Worm (Caenorhabditis elegans) whole organism, young adult: ENCODE data around the gene hum-4.

Source experiments
- B0336.3 ChIP-seq: fragments of 200-800 bp; sonication (Bioruptor generic); IDR thresholded peaks from 2 replicates; pipeline ENCODE4 v1.3.6; 2022; ENCODE audit warnings: missing genetic modification characterization, missing compliant biosample characterization
- F23B12.7 ChIP-seq: sonication (generic microtip); optimal IDR thresholded peaks from 2 replicates; lab custom pipeline; 2017; ENCODE audit warnings: missing genetic modification characterization, mild to moderate bottlenecking, missing compliant biosample characterization, antibody characterized with exemption, moderate library complexity; ENCODE audit not compliant: insufficient read depth
- F37B4.10 ChIP-seq: fragments of 200-800 bp; sonication (Bioruptor generic); IDR thresholded peaks from 2 replicates; pipeline ENCODE4 v1.3.6; 2022; ENCODE audit warnings: missing genetic modification characterization, missing compliant biosample characterization
- T07F8.4 ChIP-seq: sonication (generic microtip); optimal IDR thresholded peaks from 2 replicates; lab custom pipeline; 2016; ENCODE audit warnings: mild to moderate bottlenecking, missing genetic modification characterization, moderate library complexity, missing compliant biosample characterization
- Y53G8AR.9 ChIP-seq: fragments of 200-800 bp; sonication (Bioruptor generic); conservative IDR thresholded peaks from 2 replicates; pipeline ENCODE4 v1.3.6; 2022; ENCODE audit warnings: missing genetic modification reagents, missing genetic modification characterization, missing compliant biosample characterization
- ama-1 ChIP-seq, 3 experiments: fragments of 150-350 bp in 1 of 3; sonication (generic microtip) in 2 of 3; optimal IDR thresholded peaks; 2 replicates each; lab custom pipeline; 2014 to 2018; ENCODE audit warnings: missing biosample characterization in 2 of 3, missing genetic modification characterization in 2 of 3, missing genetic modification reagents in 2 of 3
- atf-7 ChIP-seq: sonication (generic microtip); optimal IDR thresholded peaks from 2 replicates; lab custom pipeline; 2017; ENCODE audit warnings: mild to moderate bottlenecking, missing genetic modification characterization, missing compliant biosample characterization
- ccch-3 ChIP-seq: fragments of 200-800 bp; sonication (Bioruptor generic); optimal IDR thresholded peaks from 2 replicates; lab custom pipeline; 2018; ENCODE audit warnings: mild to moderate bottlenecking, missing genetic modification characterization, missing compliant biosample characterization
- cebp-1 ChIP-seq, 2 experiments: fragments of 200-800 bp in 1 of 2; sonication (Bioruptor generic) in 1 of 2; sonication (generic microtip) in 1 of 2; IDR thresholded peaks in 1 of 2; optimal IDR thresholded peaks in 1 of 2; 2 replicates each; pipeline versions ENCODE4 v1.3.6 to Lab custom; 2017 to 2022; ENCODE audit warnings: missing compliant biosample characterization in 2 of 2, missing genetic modification characterization in 2 of 2, mild to moderate bottlenecking in 1 of 2, missing genetic modification reagents in 1 of 2, moderate library complexity in 1 of 2
- ceh-27 ChIP-seq: fragments of 200-800 bp; sonication (Bioruptor generic); optimal IDR thresholded peaks from 2 replicates; lab custom pipeline; 2018; ENCODE audit warnings: mild to moderate bottlenecking, missing genetic modification characterization, moderate library complexity, missing compliant biosample characterization
- ceh-79 ChIP-seq: sonication (generic microtip); optimal IDR thresholded peaks from 2 replicates; lab custom pipeline; 2017; ENCODE audit warnings: mild to moderate bottlenecking, missing genetic modification characterization, missing compliant biosample characterization
- die-1 ChIP-seq: sonication (generic microtip); optimal IDR thresholded peaks from 2 replicates; lab custom pipeline; 2016; ENCODE audit warnings: missing genotype, mild to moderate bottlenecking, missing genetic modification characterization, missing compliant biosample characterization
- him-1 ChIP-seq: sonication (generic microtip); optimal IDR thresholded peaks from 2 replicates; lab custom pipeline; 2016; ENCODE audit warnings: missing genotype, missing genetic modification reagents, missing genetic modification characterization, missing compliant biosample characterization
- hmg-1.2 ChIP-seq: fragments of 200-800 bp; sonication (Bioruptor generic); IDR thresholded peaks from 2 replicates; pipeline ENCODE4 v1.3.6; 2022; ENCODE audit warnings: missing genetic modification reagents, missing genetic modification characterization, missing compliant biosample characterization
- lag-1 ChIP-seq: fragments of 200-800 bp; sonication (Bioruptor generic); IDR thresholded peaks from 2 replicates; pipeline ENCODE4 v1.3.6; 2022; ENCODE audit warnings: missing genetic modification reagents, missing genetic modification characterization, missing compliant biosample characterization
- lin-40 ChIP-seq: sonication (generic microtip); optimal IDR thresholded peaks from 2 replicates; lab custom pipeline; 2016; ENCODE audit warnings: missing genetic modification characterization, mild to moderate bottlenecking, missing compliant biosample characterization, missing genotype, missing genetic modification reagents
- lir-1 ChIP-seq: fragments of 200-800 bp; sonication (Bioruptor generic); conservative IDR thresholded peaks from 2 replicates; pipeline ENCODE4 v1.3.6; 2022; ENCODE audit warnings: missing genetic modification reagents, missing genetic modification characterization, missing compliant biosample characterization
- nhr-27 ChIP-seq: fragments of 200-800 bp; sonication (Bioruptor generic); optimal IDR thresholded peaks from 2 replicates; lab custom pipeline; 2018; ENCODE audit warnings: mild to moderate bottlenecking, missing genetic modification characterization, moderate library complexity, missing compliant biosample characterization
- nhr-80 ChIP-seq: sonication (generic microtip); optimal IDR thresholded peaks from 2 replicates; lab custom pipeline; 2016; ENCODE audit warnings: missing genetic modification characterization, missing compliant biosample characterization
- nhr-90 ChIP-seq: sonication (generic microtip); optimal IDR thresholded peaks from 2 replicates; lab custom pipeline; 2016; ENCODE audit warnings: missing genotype, mild to moderate bottlenecking, missing genetic modification characterization, missing compliant biosample characterization
- pbrm-1 ChIP-seq: fragments of 200-800 bp; sonication (Bioruptor generic); IDR thresholded peaks from 2 replicates; pipeline ENCODE4 v1.3.6; 2022; ENCODE audit warnings: missing genetic modification reagents, missing genetic modification characterization, missing compliant biosample characterization
- sdz-38 ChIP-seq: sonication (generic microtip); optimal IDR thresholded peaks from 2 replicates; lab custom pipeline; 2016; ENCODE audit warnings: missing genotype, missing genetic modification characterization, missing compliant biosample characterization
- snpc-4 ChIP-seq, 5 experiments: fragments of 150-350 bp in 1 of 5; sonication (generic microtip) in 4 of 5; optimal IDR thresholded peaks; 2 replicates each; lab custom pipeline; 2014 to 2018; ENCODE audit warnings: missing genetic modification characterization in 5 of 5, missing biosample characterization in 3 of 5, antibody characterized with exemption in 2 of 5, mild to moderate bottlenecking in 2 of 5, missing compliant biosample characterization in 2 of 5, missing genotype in 2 of 5, moderate library complexity in 2 of 5, missing genetic modification reagents in 1 of 5
- tbp1 ChIP-seq: fragments of 200-800 bp; sonication (Bioruptor generic); optimal IDR thresholded peaks from 2 replicates; lab custom pipeline; 2018; ENCODE audit warnings: mild to moderate bottlenecking, missing genetic modification characterization, missing compliant biosample characterization
- unc-62 ChIP-seq: fragments of 150-350 bp; optimal IDR thresholded peaks from 2 replicates; lab custom pipeline; 2014; ENCODE audit warnings: missing biosample characterization, missing genetic modification reagents, missing genetic modification characterization
- zfh-2 ChIP-seq: fragments of 200-800 bp; sonication (Bioruptor generic); conservative IDR thresholded peaks from 2 replicates; pipeline ENCODE4 v1.3.6; 2022; ENCODE audit warnings: missing genetic modification reagents, missing genetic modification characterization, missing compliant biosample characterization
- ztf-22 ChIP-seq: fragments of 200-800 bp; sonication (Bioruptor generic); optimal IDR thresholded peaks from 2 replicates; lab custom pipeline; 2018; ENCODE audit warnings: mild to moderate bottlenecking, missing genetic modification characterization, moderate library complexity, missing compliant biosample characterization
- ztf-6 ChIP-seq: fragments of 200-800 bp; sonication (Bioruptor generic); IDR thresholded peaks from 2 replicates; pipeline ENCODE4 v1.3.6; 2022; ENCODE audit warnings: missing genetic modification reagents, missing genetic modification characterization, missing compliant biosample characterization

hum-4 gene

DNA sequence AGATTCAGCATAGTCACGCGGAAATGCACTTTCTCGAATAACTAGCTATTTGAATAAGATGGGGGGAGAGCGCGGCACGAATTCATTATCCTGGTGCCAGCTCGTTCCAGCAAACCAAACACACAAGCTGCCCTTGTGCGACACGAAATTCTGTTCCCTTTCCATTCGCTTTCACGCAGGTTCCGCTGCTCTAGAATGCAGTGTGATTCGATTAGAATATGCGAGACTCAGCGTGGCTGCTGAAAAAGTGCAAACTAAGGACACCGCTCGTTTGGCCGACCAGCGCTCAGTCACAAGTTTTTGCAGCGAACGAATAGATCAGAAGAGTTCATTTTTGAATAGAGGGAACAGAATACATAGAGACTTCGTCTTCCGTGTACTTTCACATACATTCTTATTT lies 48.7 kb upstream of the hum-4 start:
- TF ChIP-seq zfh-2 (GFP tag; lab: Robert Waterston, UW) (0 out of 2 replicates have a peak, but pooled peaks have one; percentile 34), nhr-27 (no peak), T07F8.4 (no peak), B0336.3 (peak; percentile 4; the same call in 1 of the 2 replicates), pbrm-1 (GFP tag; lab: Robert Waterston, UW) (0 out of 2 replicates have a peak, but pooled peaks have one; percentile 24), snpc-4 (GFP tag; optimal IDR thresholded peaks at IDR 0.05; lab: Kevin White, UChicago) (no peak), snpc-4 (tag; optimal IDR thresholded peaks at IDR 0.05; lab: Kevin White, UChicago) (no peak), lag-1 (GFP tag; lab: Robert Waterston, UW) (no peak), die-1 (tag; lab: Kevin White, UChicago) (peak; percentile 12)

DNA sequence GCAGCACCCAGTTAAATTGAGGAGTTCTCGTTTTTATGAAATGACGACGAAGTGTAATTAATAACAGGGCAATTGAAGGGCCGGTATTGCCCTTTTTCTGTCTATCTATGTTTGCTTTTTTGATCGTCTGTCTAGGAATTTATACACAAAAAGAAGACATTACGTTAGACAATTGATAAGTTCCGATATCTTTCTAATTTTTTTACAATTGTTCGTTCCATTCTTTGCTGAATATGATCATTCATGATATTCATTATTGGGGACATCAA lies 48.4 kb upstream of the hum-4 start:
- TF ChIP-seq him-1 (tag; lab: Kevin White, UChicago) (no peak), atf-7 (no peak), lin-40 (tag; lab: Kevin White, UChicago) (peak; percentile 19)

DNA sequence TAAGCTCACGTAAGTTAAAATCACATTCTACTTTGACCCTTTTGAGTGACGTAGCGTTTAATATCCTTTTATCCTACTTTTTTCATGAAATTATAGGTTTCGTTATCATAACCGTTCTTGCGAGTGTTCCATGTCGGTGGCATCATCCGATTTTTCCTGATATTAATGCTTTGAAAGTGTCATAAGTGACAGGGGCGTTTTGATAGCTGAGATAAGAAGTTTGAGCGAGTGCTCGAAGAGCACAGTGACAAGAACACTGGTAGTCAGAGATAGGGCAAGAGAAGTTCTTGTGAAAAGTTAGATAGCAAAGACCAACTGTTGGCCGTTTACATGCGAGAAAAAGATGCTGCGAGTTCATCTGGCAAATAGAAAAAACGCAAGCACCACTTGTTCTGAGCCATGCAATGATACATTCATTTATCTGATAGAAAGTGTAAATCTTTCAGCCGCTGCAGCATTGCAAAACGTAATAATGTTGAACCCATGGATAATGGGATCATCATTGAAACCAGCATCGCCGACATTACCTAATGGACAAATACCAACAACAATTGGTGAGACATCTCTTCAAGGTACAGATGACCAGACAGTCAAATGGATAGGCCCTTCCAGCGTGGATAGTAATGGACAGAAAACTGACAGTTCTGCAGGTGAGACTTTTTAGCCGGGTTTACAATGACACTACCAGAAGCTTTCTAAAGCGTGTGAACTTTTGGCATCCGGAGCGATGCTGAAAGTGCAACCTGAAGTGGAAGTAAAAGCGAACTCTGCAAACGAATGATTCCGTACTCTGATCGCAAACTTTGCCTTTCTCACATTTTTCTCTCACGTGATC lies 47.8 kb upstream of the hum-4 start:
- TF ChIP-seq nhr-90 (peak; percentile 45), ztf-22 (GFP tag; lab: Kevin White, UChicago) (peak; percentile 15), sdz-38 (tag; lab: Kevin White, UChicago) (no peak), lir-1 (GFP tag; lab: Robert Waterston, UW) (0 out of 2 replicates have a peak, but pooled peaks have one; percentile 27), die-1 (tag; lab: Kevin White, UChicago) (no peak), unc-62 (GFP tag; lab: Kevin White, UChicago) (peak; percentile 40), atf-7 (peak; percentile 3), cebp-1 (GFP tag; IDR thresholded peaks at IDR 0.05; lab: Robert Waterston, UW) (no peak), cebp-1 (tag; optimal IDR thresholded peaks at IDR 0.05; lab: Kevin White, UChicago) (peak; percentile 20), Y53G8AR.9 (0 out of 2 replicates have a peak, but pooled peaks have one; percentile 8), F23B12.7 (tag; lab: Kevin White, UChicago) (no peak), nhr-80 (tag; lab: Kevin White, UChicago) (peak; percentile 94), ama-1 (optimal IDR thresholded peaks at IDR 0.05; lab: Kevin White, UChicago) (peak; percentile 48), ama-1 (GFP tag; optimal IDR thresholded peaks at IDR 0.05; lab: Kevin White, UChicago) (no peak), tbp1 (GFP tag; lab: Kevin White, UChicago) (peak; percentile 20)

DNA sequence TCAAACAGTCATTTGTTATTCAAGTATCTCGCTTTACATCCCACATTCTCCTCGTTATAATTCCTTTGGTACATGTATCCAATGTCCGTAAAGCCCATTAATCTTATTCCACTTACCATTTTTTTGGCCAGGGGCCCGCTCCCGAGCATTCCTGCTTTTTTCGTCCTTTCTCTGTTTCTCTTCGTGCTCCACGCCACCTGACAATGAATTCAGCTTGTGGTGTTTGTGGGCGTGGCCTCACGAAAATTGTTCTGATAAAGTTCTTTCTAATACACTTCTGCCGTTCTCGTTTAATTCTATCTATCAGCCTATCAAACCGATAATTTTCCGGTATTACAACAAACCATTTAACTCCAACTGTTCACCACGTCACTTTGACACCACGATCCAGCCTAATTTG lies 46.6 kb upstream of the hum-4 start:
- TF ChIP-seq cebp-1 (GFP tag; IDR thresholded peaks at IDR 0.05; lab: Robert Waterston, UW) (no peak), cebp-1 (tag; optimal IDR thresholded peaks at IDR 0.05; lab: Kevin White, UChicago) (no peak), nhr-80 (tag; lab: Kevin White, UChicago) (peak; percentile 13), hmg-1.2 (GFP tag; lab: Robert Waterston, UW) (peak; percentile 14; the same call in 1 of the 2 replicates)

DNA sequence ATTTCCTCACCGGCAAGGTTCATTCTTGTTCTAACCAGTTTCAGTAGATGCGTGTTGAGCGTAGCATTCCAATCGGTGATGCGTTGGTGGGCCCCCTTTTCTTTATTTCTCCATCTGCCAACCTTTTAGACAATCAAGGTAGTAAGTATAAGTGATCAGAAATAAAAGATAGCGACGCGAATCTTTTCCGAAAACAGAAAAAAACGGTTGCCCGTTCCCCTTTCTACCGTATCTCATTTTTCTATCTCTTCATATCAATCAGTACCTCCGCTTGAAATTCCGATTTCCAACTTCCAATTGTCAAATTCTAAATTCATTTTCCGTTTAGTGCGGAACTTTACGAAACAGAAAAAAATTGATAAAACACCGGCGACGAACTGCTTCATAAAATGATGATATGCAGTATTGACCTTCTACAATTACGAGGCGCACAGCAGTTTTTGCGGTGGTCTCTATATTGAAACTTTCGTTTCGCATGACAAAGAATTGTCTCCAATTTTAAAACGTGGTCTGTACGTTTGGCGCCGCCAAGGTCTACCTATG lies 46.0 kb upstream of the hum-4 start:
- TF ChIP-seq ceh-27 (GFP tag; lab: Kevin White, UChicago) (no peak), ccch-3 (GFP tag; lab: Kevin White, UChicago) (no peak), lin-40 (tag; lab: Kevin White, UChicago) (no peak), zfh-2 (GFP tag; lab: Robert Waterston, UW) (no peak), F37B4.10 (no peak), ztf-6 (GFP tag; lab: Robert Waterston, UW) (no peak), ceh-79 (tag; lab: Kevin White, UChicago) (no peak)
- TF ChIP-seq, all 124 proteins: peak for 0
